Worm (Caenorhabditis elegans): ENCODE data around the gene aass-1.

aass-1 gene

ce11 chrIV:259142-259541 is 14.2 kb downstream of the aass-1 start, which contains the start of gene dpy-9:
Gene dpy-9, minus strand, starts transcription at chrIV:259204.
- no peak for TF ChIP-seq unc-62 (GFP tag; optimal IDR thresholded peaks at IDR 0.05)

ce11 chrIV:261607-262006 is 16.7 kb downstream of the aass-1 start, which contains the start of gene pqbp-1.1:
Gene pqbp-1.1, minus strand, starts transcription at chrIV:261683.
- no peak for TF ChIP-seq unc-62 (GFP tag; optimal IDR thresholded peaks at IDR 0.05)

DNA sequence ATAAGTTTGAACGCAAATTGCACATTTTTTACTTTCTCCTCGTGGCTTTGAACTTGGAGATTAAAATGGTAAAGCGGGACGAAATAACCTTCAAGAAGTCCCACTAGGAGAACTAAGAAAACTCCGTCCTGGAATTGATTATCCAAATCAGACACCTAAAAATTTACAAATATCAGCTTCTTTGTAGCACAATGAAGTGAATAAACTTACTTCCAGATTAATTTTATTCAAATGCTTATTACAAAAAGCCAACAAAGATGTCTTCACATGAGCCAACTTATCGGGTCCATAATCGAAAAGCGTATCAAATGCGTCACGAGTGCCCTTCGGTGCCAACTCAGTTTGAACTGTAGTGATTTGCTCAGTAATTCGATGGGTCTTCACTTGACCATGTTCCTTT is 17.5 kb downstream of the aass-1 start:
- TF ChIP-seq unc-62 (GFP tag; optimal IDR thresholded peaks at IDR 0.05), result no peak

ce11 chrIV:264182-264709 is 19.3 kb downstream of the aass-1 start, which contains the start of gene pat-6:
Gene pat-6, minus strand, starts transcription at chrIV:264232.
- TF ChIP-seq unc-62 (GFP tag; optimal IDR thresholded peaks at IDR 0.05), result no peak

- no peak for TF ChIP-seq unc-62 (GFP tag; optimal IDR thresholded peaks at IDR 0.05)
These were observed 21.2 kb downstream of the aass-1 start, which contains the start of gene T21D12.12 for ce11 chrIV:266148-266547. Gene T21D12.12, plus strand, starts transcription at chrIV:266448.

DNA sequence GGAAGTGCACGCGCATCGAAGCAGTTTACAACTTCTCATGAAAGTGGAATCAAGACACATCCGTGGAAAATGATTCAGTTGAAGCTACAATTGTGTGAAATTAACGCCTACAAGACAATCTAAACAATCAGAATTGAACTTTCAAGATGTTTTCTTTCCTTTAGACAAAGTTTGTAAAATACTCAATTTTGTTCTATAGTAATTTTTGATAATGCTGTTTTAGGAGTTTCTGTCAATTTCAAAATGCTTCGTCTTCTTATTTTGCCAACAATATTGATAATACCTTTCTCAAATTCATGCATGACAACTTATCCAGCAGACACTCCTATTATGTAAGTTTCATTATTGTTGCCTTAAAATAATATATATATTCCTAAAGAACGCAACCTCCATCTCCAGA is 24.2 kb downstream of the aass-1 start, which contains the start of gene T21D12.11:
TSS of gene T21D12.11 (plus strand) at position 301 of the 400 bp plus-strand sequence.
- TF ChIP-seq unc-62 (GFP tag; optimal IDR thresholded peaks at IDR 0.05), result no peak

ce11 chrIV:273299-273698 is 28.4 kb downstream of the aass-1 start, which contains the start of gene srh-282:
Gene srh-282, minus strand, starts transcription at chrIV:273399.
- no peak for TF ChIP-seq unc-62 (GFP tag; optimal IDR thresholded peaks at IDR 0.05)

DNA sequence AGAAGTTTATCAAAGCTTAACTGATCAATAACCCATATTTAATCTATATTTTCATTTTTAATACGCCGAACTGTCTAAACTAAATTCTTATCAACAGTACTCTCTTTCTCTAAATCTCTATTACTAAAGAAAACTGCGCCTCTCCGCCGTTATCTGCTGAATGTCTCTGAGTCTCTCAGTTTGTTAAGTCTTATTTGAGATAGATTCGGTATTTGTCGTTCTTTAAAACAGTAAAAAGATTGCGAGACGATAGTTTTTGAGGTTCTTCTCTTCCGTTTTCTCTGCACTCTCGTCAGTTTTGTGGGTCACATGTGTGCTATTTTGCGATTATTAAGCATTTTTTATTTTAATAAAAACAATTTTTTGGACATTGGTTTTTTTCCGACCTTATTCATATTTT is 29.2 kb downstream of the aass-1 start, which contains the start of gene sma-10:
TSS of gene sma-10 (plus strand) at position 236 of the 400 bp plus-strand sequence.
- no peak for TF ChIP-seq unc-62 (GFP tag; optimal IDR thresholded peaks at IDR 0.05)

DNA sequence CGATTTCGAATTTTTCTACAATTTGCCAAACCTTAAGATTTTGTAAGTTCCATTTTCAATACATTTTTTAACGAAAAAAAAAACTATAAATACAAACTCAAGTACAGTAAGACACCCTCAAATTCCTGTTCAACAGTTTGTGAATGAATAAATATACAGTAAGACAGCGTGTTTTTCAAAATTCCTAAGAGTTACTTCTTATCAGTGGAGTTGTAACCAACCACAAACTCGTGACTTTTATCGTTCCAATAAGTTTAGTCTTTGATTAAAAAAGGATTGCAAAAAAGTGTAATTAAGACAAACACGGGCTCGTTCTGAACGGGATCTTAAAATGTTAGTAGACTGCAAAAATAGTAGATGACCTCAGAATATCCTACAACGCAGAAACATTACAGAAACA is 30.2 kb downstream of the aass-1 start:
- no peak for TF ChIP-seq unc-62 (GFP tag; optimal IDR thresholded peaks at IDR 0.05)

DNA sequence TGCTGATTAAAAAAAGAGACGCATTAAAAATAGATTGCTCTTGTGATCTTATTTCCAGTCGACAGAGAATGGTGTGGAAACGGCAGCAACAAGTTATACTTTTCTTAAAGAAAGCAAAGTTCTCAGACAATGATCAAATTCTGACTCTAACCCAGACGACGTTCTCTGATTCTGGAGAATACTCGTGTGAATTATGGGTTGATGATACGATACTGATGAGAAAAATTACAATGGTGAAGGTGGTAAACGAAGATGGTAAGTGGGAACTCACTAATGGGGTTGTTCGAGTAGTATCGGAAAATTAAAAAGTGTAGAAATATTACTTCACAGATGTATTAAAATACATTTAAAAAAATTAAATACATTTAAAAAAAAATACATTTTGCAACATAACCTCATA is 33.3 kb downstream of the aass-1 start:
- TF ChIP-seq unc-62 (GFP tag; optimal IDR thresholded peaks at IDR 0.05), result no peak

ce11 chrIV:282008-282407 is 37.1 kb downstream of the aass-1 start:
- TF ChIP-seq unc-62 (GFP tag; optimal IDR thresholded peaks at IDR 0.05), result no peak

DNA sequence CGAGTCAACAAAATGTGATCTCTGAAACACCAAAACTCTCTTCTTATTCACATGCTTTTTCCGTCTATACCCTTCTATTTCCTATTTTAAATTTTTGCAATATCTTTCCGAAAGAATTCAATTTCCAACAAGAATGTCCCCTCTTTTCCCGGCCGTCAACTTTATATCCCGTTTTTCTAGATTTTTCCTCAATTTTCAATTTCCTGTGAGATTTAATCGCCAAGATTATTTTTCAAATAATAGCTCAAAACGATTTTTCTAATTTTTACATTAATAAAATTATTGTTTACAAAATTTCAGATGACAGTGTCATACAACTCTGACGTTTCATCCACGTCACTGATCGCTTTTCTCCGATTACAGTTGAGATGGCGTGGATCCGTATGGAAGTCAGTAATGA is 38.4 kb downstream of the aass-1 start, which contains the start of gene best-19:
TSS of gene best-19 (plus strand) at position 301 of the 400 bp plus-strand sequence.
- no peak for TF ChIP-seq unc-62 (GFP tag; optimal IDR thresholded peaks at IDR 0.05)

- no peak for TF ChIP-seq unc-62 (GFP tag; optimal IDR thresholded peaks at IDR 0.05)
These were observed 43.1 kb downstream of the aass-1 start, which contains the start of gene T21D12.14 for ce11 chrIV:288027-288426. Gene T21D12.14, minus strand, starts transcription at chrIV:288127.

DNA sequence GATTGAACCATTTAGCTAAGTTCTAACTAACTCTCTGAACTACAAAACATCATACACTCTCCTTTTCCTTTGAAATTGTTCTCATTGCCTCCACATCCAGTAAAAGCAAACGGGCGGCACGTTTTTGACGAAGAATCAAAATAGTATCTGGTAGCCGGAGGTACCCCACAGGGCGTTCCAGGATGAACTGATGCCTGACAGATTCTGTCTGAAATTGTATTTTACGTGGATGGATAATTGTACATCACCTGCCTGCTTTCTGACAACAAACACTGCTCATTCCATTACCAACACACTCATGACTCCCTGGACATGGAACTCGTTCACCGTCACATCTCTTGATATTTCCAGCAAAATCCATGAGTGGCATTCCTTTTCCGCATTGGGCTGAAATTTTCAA is 45.4 kb downstream of the aass-1 start:
- TF ChIP-seq unc-62 (GFP tag; optimal IDR thresholded peaks at IDR 0.05), result no peak

DNA sequence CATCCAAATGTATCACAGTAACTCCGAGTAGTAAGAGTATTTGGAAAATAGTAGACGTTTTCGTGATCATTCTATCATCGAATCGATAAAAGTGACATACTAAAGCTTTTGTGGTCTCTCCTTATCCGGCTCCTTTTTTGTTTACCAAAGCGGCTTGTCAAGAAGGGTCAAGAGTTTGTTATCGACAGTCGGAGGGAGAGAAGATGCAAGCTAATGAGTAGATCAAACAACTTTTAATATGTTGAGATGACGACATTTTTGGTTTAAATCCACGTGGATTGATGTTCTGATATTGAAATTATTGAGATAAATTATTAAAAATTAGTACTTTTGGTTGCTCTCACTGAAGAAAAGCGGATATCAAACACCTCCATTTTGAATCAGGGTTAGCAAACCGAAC is 46.4 kb downstream of the aass-1 start, which contains the start of gene T21D12.7:
TSS of gene T21D12.7 (minus strand) at position 101 of the 400 bp plus-strand sequence.
- TF ChIP-seq unc-62 (GFP tag; optimal IDR thresholded peaks at IDR 0.05), result no peak

DNA sequence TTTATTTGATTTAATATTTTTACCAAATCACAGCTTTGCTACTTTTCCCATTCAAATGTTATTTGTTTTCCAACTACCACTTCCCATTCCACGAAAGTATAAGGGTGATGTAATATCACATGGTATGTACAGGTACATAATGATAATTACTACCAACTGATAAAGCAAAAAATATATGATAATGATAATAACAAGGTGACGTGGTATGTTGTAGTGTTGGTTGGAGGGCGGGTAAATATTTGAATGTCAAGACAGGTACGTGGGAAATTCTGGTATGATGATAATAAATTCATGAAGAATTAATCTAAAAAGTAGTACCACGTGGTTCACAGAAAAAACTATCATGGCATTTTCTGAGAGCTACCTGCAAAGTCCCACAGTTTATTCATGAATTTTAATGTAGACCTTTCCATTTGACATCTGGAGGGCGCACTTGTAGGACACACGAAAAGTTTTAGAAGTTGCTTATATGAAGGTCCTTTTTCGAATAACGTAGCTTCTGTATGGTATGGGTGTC is 47.0 kb downstream of the aass-1 start:
- no peak for TF ChIP-seq unc-62 (GFP tag; optimal IDR thresholded peaks at IDR 0.05)

DNA sequence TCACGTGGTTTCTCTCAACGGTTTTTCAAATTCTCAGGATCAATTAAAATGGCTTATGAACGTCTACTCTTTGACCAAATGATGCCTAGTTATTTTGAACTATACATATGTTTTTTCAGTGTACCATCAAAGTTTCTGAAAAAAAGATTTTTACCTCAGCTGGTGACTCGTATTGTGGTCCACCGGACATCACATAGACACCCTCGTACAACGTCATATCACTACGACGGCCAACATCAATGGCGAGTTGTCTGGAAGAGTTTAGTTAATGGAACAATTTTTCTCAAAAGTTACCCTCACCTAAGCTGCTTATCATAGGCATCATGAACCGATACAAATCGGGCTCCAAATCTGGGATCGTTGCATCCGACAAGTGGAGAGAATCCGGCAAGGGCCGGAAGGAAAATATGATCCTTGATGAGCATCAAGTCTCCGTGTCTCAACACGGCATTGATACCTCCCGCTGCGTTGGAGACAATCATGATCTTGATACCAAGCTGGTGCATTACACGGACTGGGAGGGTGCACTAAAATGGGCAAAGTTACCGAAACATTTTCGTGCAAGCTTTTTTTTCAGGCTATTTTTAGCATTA is 48.3 kb downstream of the aass-1 start:
- TF ChIP-seq unc-62 (GFP tag; optimal IDR thresholded peaks at IDR 0.05), result no peak
